Fruit fly (Drosophila melanogaster): ENCODE data around the gene Or85f.

Gene Or85f

dm6 chr3R:9401127-9401603 is 3.2 kb downstream of the Or85f start, which contains the start of the genes RpL34b and CG8132 (continued):
- TF ChIP-seq dpn (GFP tag; optimal IDR thresholded peaks at IDR 0.05) (peak; percentile 95 to 98), CG1602 (GFP tag; optimal IDR thresholded peaks at IDR 0.05) (peak; percentile 96), CG4360 (GFP tag; IDR thresholded peaks at IDR 0.05) (peak; percentile 83), CG10979 (tag; optimal IDR thresholded peaks at IDR 0.05) (peak; percentile 89), lmd (GFP tag; IDR thresholded peaks at IDR 0.05) (peak; percentile 95), CG1529 (GFP tag; optimal IDR thresholded peaks at IDR 0.05) (peak; percentile 90), Vsx1 (GFP tag; optimal IDR thresholded peaks at IDR 0.05) (peak; percentile 91), CTCF (GFP tag; optimal IDR thresholded peaks at IDR 0.05) (peak; percentile 50), Max (GFP tag; optimal IDR thresholded peaks at IDR 0.05) (peak; percentile 98), CG1647 (GFP tag; optimal IDR thresholded peaks at IDR 0.05) (peak; percentile 95), CG18476 (GFP tag; optimal IDR thresholded peaks at IDR 0.05) (peak; percentile 90), zen (tag; optimal IDR thresholded peaks at IDR 0.05) (peak; percentile 91), CG10147 (GFP tag; optimal IDR thresholded peaks at IDR 0.05) (peak; percentile 94), CG4617 (GFP tag; optimal IDR thresholded peaks at IDR 0.05; ENCODE audit: borderline replicate concordance) (peak; percentile 99), slbo (GFP tag; IDR thresholded peaks at IDR 0.05) (peak; percentile 98), Myb (GFP tag; optimal IDR thresholded peaks at IDR 0.05) (peak; percentile 89), Hsf (GFP tag; optimal IDR thresholded peaks at IDR 0.05) (peak; percentile 97), trh (GFP tag; optimal IDR thresholded peaks at IDR 0.05) (peak; percentile 87), grn (GFP tag; optimal IDR thresholded peaks at IDR 0.05) (peak; percentile 94)

DNA sequence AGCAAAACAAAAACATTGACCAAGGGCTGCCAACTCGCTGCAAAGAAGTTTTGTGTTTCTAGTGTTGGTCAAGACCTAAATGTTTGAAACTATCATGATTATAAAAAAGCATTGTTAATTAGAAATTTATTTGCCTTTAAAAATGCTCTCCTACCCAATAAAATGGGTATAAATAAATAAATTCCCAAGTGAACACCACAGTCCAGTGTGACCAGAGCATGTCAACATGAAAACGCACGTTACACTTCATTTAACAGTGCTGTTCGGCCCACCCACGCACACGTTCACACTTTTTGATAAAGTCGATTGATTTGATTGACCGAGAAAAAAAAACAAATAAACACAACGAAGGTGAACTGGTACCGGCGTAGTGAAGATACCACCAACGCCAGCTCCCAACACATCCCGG is 6.1 kb downstream of the Or85f start, which contains the start of the genes CG9356, BBIP1 and CG8135:
CG9356 (minus strand) TSS at position 166 of the 409 bp plus-strand sequence.
BBIP1 (plus strand) TSS at position 282 of the 409 bp plus-strand sequence.
CG8135 (plus strand) TSS at position 282 of the 409 bp plus-strand sequence.
- TF ChIP-seq ham (GFP tag; IDR thresholded peaks at IDR 0.05): no peak
- TF ChIP-seq jumu (GFP tag; optimal IDR thresholded peaks at IDR 0.05): peak; percentile 80
- TF ChIP-seq pan (optimal IDR thresholded peaks at IDR 0.05): no peak
- peak in 1 of 2 experiments; percentile 80 for TF ChIP-seq pan (GFP tag; optimal IDR thresholded peaks at IDR 0.05 in 1 of 2, IDR thresholded peaks at IDR 0.05 in 1 of 2)
- no peak for TF ChIP-seq gt (GFP tag; IDR thresholded peaks at IDR 0.05)
- peak; percentile 91 for TF ChIP-seq CG15514 (GFP tag; optimal IDR thresholded peaks at IDR 0.05)
- no peak for TF ChIP-seq CG17385 (GFP tag; optimal IDR thresholded peaks at IDR 0.05)
- TF ChIP-seq mld (GFP tag; IDR thresholded peaks at IDR 0.05; ENCODE audit: partially characterized antibody): no peak
- peak; percentile 38 for TF ChIP-seq fd102C (GFP tag; optimal IDR thresholded peaks at IDR 0.05)
- no peak for TF ChIP-seq pfk (GFP tag; optimal IDR thresholded peaks at IDR 0.05)
- no peak for TF ChIP-seq sim (GFP tag; IDR thresholded peaks at IDR 0.05)
- TF ChIP-seq cas (GFP tag; IDR thresholded peaks at IDR 0.05): peak; percentile 37; the same call in 1 of the 2 replicates
- peak; percentile 54; the same call in 1 of the 2 replicates for TF ChIP-seq CG11247 (GFP tag; IDR thresholded peaks at IDR 0.05)
- TF ChIP-seq CG15696 (tag; optimal IDR thresholded peaks at IDR 0.05): peak; percentile 47
- TF ChIP-seq Spps (tag; optimal IDR thresholded peaks at IDR 0.05): peak; percentile 59
- no peak for TF ChIP-seq gcm (GFP tag; optimal IDR thresholded peaks at IDR 0.05)
- no peak for TF ChIP-seq prd (optimal IDR thresholded peaks at IDR 0.05)
- peak; percentile 83 for TF ChIP-seq prd (GFP tag; IDR thresholded peaks at IDR 0.05)
- peak; percentile 57 for TF ChIP-seq Atf-2 (GFP tag; optimal IDR thresholded peaks at IDR 0.05)
- TF ChIP-seq CG15479 (GFP tag; optimal IDR thresholded peaks at IDR 0.05): no peak
- peak; percentile 32 for TF ChIP-seq CG2875 (GFP tag; optimal IDR thresholded peaks at IDR 0.05)
- peak; percentile 41; the same call in 2 of the 3 replicates for TF ChIP-seq CG14050 (GFP tag; IDR thresholded peaks at IDR 0.05)
- no peak for TF ChIP-seq CG14965 (GFP tag; optimal IDR thresholded peaks at IDR 0.05; ENCODE audit: borderline replicate concordance)
- no peak for TF ChIP-seq Tbp (GFP tag; optimal IDR thresholded peaks at IDR 0.05)
- TF ChIP-seq CG6683 (GFP tag; optimal IDR thresholded peaks at IDR 0.05): peak; percentile 37
- peak; percentile 28 for TF ChIP-seq ewg (GFP tag; optimal IDR thresholded peaks at IDR 0.05)
- TF ChIP-seq CG2129 (GFP tag; IDR thresholded peaks at IDR 0.05; ENCODE audit: partially characterized antibody): no peak
- TF ChIP-seq CG32772 (GFP tag; IDR thresholded peaks at IDR 0.05): peak; percentile 69
- peak; percentile 73; the same call in 1 of the 2 replicates for TF ChIP-seq klu (GFP tag; IDR thresholded peaks at IDR 0.05)
- TF ChIP-seq CG17802 (tag; optimal IDR thresholded peaks at IDR 0.05): peak; percentile 25
- no peak for TF ChIP-seq tio (GFP tag; optimal IDR thresholded peaks at IDR 0.05)
- TF ChIP-seq CG7745 (tag; optimal IDR thresholded peaks at IDR 0.05): no peak
